Fruit fly (Drosophila melanogaster) whole organism, prepupa: ENCODE data around the gene Hr38.
A peak's percentile ranks its signal among the peaks of the same experiment; 100 is the strongest.

Experiments used
- Blimp-1 ChIP-seq: fragments of 200-800 bp; sonication (Bioruptor generic); optimal IDR thresholded peaks from 3 replicates; lab custom pipeline; 2017; ENCODE audit warnings: missing biosample characterization, missing genetic modification characterization, mild to moderate bottlenecking, moderate library complexity, missing genetic modification reagents
- CG11762 ChIP-seq: fragments of 200-800 bp; sonication (Bioruptor generic); optimal IDR thresholded peaks from 3 replicates; lab custom pipeline; 2016; ENCODE audit warnings: missing biosample characterization, missing genetic modification characterization; ENCODE audit not compliant: insufficient read depth
- CG11902 ChIP-seq: fragments of 200-800 bp; sonication (Bioruptor generic); optimal IDR thresholded peaks from 3 replicates; lab custom pipeline; 2016; ENCODE audit warnings: missing biosample characterization, missing genetic modification characterization
- CG15336 ChIP-seq: fragments of 200-800 bp; sonication (Bioruptor generic); IDR thresholded peaks from 2 replicates; pipeline ENCODE4 v1.3.6; 2022; ENCODE audit warnings: missing biosample characterization, missing genetic modification characterization
- CG1621 ChIP-seq: fragments of 200-800 bp; sonication (Bioruptor generic); optimal IDR thresholded peaks from 3 replicates; lab custom pipeline; 2018; ENCODE audit warnings: missing biosample characterization, mild to moderate bottlenecking, missing genetic modification characterization
- CG16779 ChIP-seq: fragments of 200-800 bp; sonication (Bioruptor generic); optimal IDR thresholded peaks from 3 replicates; lab custom pipeline; 2017; ENCODE audit warnings: missing biosample characterization, mild to moderate bottlenecking, missing genetic modification characterization
- CG34406 ChIP-seq: fragments of 200-800 bp; sonication (Bioruptor generic); optimal IDR thresholded peaks from 3 replicates; lab custom pipeline; 2016; ENCODE audit warnings: missing biosample characterization, missing genetic modification characterization
- CG3919 ChIP-seq: fragments of 200-800 bp; sonication (Bioruptor generic); optimal IDR thresholded peaks from 3 replicates; lab custom pipeline; 2016; ENCODE audit warnings: missing biosample characterization, missing genetic modification characterization
- CG4318 ChIP-seq: fragments of 200-800 bp; sonication (Bioruptor generic); optimal IDR thresholded peaks from 3 replicates; lab custom pipeline; 2017; ENCODE audit warnings: missing biosample characterization, mild to moderate bottlenecking, missing genetic modification characterization
- CG6163 ChIP-seq: fragments of 200-800 bp; sonication (Bioruptor generic); IDR thresholded peaks from 3 replicates; pipeline ENCODE4 v1.3.6; 2022; ENCODE audit warnings: missing biosample characterization, missing genetic modification characterization
- CG6276 ChIP-seq: fragments of 200-800 bp; sonication (Bioruptor generic); optimal IDR thresholded peaks from 2 replicates; lab custom pipeline; 2017; ENCODE audit warnings: missing biosample characterization, mild to moderate bottlenecking, missing genetic modification characterization
- CG6792 ChIP-seq: fragments of 200-800 bp; sonication (Bioruptor generic); optimal IDR thresholded peaks from 3 replicates; lab custom pipeline; 2016; ENCODE audit warnings: missing biosample characterization, missing genetic modification characterization
- CG6808 ChIP-seq: fragments of 200-800 bp; sonication (Bioruptor generic); optimal IDR thresholded peaks from 3 replicates; lab custom pipeline; 2017; ENCODE audit warnings: missing biosample characterization, missing genetic modification characterization, mild to moderate bottlenecking, moderate library complexity, missing genetic modification reagents
- CG6854 ChIP-seq: fragments of 200-800 bp; sonication (Bioruptor generic); optimal IDR thresholded peaks from 2 replicates; lab custom pipeline; 2017; ENCODE audit warnings: missing biosample characterization, mild to moderate bottlenecking, missing genetic modification characterization
- CG7368 ChIP-seq: fragments of 200-800 bp; sonication (Bioruptor generic); optimal IDR thresholded peaks from 3 replicates; lab custom pipeline; 2016; ENCODE audit warnings: missing biosample characterization, missing genetic modification characterization
- CG8119 ChIP-seq: fragments of 200-800 bp; sonication (Bioruptor generic); IDR thresholded peaks from 3 replicates; pipeline ENCODE4 v1.3.6; 2022; ENCODE audit warnings: missing biosample characterization, missing genetic modification characterization
- CG8632 ChIP-seq: fragments of 200-800 bp; sonication (Bioruptor generic); optimal IDR thresholded peaks from 3 replicates; lab custom pipeline; 2016; ENCODE audit warnings: missing biosample characterization, missing genetic modification characterization
- CG9139 ChIP-seq: fragments of 200-800 bp; sonication (Bioruptor generic); optimal IDR thresholded peaks from 3 replicates; lab custom pipeline; 2017; ENCODE audit warnings: missing biosample characterization, mild to moderate bottlenecking, missing genetic modification characterization
- Eip75B ChIP-seq: fragments of 200-800 bp; sonication (Bioruptor generic); optimal IDR thresholded peaks from 3 replicates; lab custom pipeline; 2016; ENCODE audit warnings: missing biosample characterization, missing genetic modification characterization
- Eip78C ChIP-seq: fragments of 200-800 bp; sonication (Bioruptor generic); peaks from one replicate; lab custom pipeline; 2016; ENCODE audit warnings: missing biosample characterization, missing genetic modification characterization
- Eip93F ChIP-seq: fragments of 200-800 bp; sonication (Bioruptor generic); optimal IDR thresholded peaks from 2 replicates; lab custom pipeline; 2016; ENCODE audit warnings: missing biosample characterization, mild to moderate bottlenecking, missing genetic modification characterization
- Ets96B ChIP-seq: fragments of 200-800 bp; optimal IDR thresholded peaks from 2 replicates; lab custom pipeline; 2019; ENCODE audit warnings: missing biosample characterization, mild to moderate bottlenecking, missing genetic modification characterization, moderate library complexity
- Gug ChIP-seq: fragments of 200-800 bp; sonication (Bioruptor generic); IDR thresholded peaks from 2 replicates; pipeline ENCODE4 v1.3.6; 2022; ENCODE audit warnings: missing biosample characterization, missing genetic modification characterization
- Hr38 ChIP-seq: sonication (Bioruptor generic); optimal IDR thresholded peaks from 2 replicates; lab custom pipeline; 2016; ENCODE audit warnings: missing biosample characterization, missing genetic modification characterization
- Hr39 ChIP-seq: fragments of 200-800 bp; sonication (Bioruptor generic); optimal IDR thresholded peaks from 2 replicates; lab custom pipeline; 2016; ENCODE audit warnings: missing biosample characterization, missing genetic modification characterization
- Hr4 ChIP-seq: fragments of 200-800 bp; sonication (Bioruptor generic); optimal IDR thresholded peaks from 3 replicates; lab custom pipeline; 2016; ENCODE audit warnings: missing biosample characterization, missing genetic modification characterization
- Lpt ChIP-seq: fragments of 200-800 bp; sonication (Bioruptor generic); optimal IDR thresholded peaks from 3 replicates; lab custom pipeline; 2016; ENCODE audit warnings: missing biosample characterization, missing genetic modification characterization
- Met ChIP-seq: fragments of 200-800 bp; sonication (Bioruptor generic); optimal IDR thresholded peaks from 3 replicates; lab custom pipeline; 2016; ENCODE audit warnings: missing biosample characterization, missing genetic modification characterization
- Smox ChIP-seq: fragments of 200-800 bp; sonication (Bioruptor generic); optimal IDR thresholded peaks from 3 replicates; lab custom pipeline; 2016; ENCODE audit warnings: missing biosample characterization, missing genetic modification characterization
- Sox102F ChIP-seq: fragments of 200-800 bp; sonication (Bioruptor generic); optimal IDR thresholded peaks from 2 replicates; lab custom pipeline; 2016; ENCODE audit warnings: missing biosample characterization, mild to moderate bottlenecking, missing genetic modification characterization
- Sox15 ChIP-seq: fragments of 200-800 bp; sonication (Bioruptor generic); optimal IDR thresholded peaks from 3 replicates; lab custom pipeline; 2016; ENCODE audit warnings: missing biosample characterization, missing genetic modification characterization
- achi ChIP-seq: fragments of 200-800 bp; sonication (Bioruptor generic); optimal IDR thresholded peaks from 3 replicates; lab custom pipeline; 2016; ENCODE audit warnings: missing biosample characterization, missing genetic modification characterization
- acj6 ChIP-seq: fragments of 200-800 bp; sonication (Bioruptor generic); optimal IDR thresholded peaks from 3 replicates; lab custom pipeline; 2016; ENCODE audit warnings: missing biosample characterization, missing genetic modification characterization
- dac ChIP-seq: fragments of 200-800 bp; sonication (Bioruptor generic); optimal IDR thresholded peaks from 2 replicates; lab custom pipeline; 2017; ENCODE audit warnings: missing biosample characterization, mild to moderate bottlenecking, missing genetic modification characterization
- dsx ChIP-seq: fragments of 200-800 bp; optimal IDR thresholded peaks from 3 replicates; lab custom pipeline; 2019; ENCODE audit warnings: missing biosample characterization, mild to moderate bottlenecking, missing genetic modification characterization, moderate library complexity; ENCODE audit not compliant: poor library complexity, severe bottlenecking
- esn ChIP-seq: fragments of 200-800 bp; sonication (Bioruptor generic); optimal IDR thresholded peaks from 2 replicates; lab custom pipeline; 2016; ENCODE audit warnings: missing biosample characterization, mild to moderate bottlenecking, missing genetic modification characterization, moderate library complexity
- fd85E ChIP-seq: fragments of 200-800 bp; sonication (Bioruptor generic); optimal IDR thresholded peaks from 3 replicates; lab custom pipeline; 2016; ENCODE audit warnings: missing biosample characterization, missing genetic modification characterization
- fkh ChIP-seq: fragments of 200-800 bp; sonication (Bioruptor generic); optimal IDR thresholded peaks from 3 replicates; lab custom pipeline; 2017; ENCODE audit warnings: missing biosample characterization, mild to moderate bottlenecking, missing genetic modification characterization, moderate library complexity
- lz ChIP-seq: fragments of 200-800 bp; sonication (Bioruptor generic); optimal IDR thresholded peaks from 3 replicates; lab custom pipeline; 2016; ENCODE audit warnings: missing biosample characterization, missing genetic modification characterization
- net ChIP-seq: fragments of 200-800 bp; sonication (Bioruptor generic); optimal IDR thresholded peaks from 3 replicates; lab custom pipeline; 2016; ENCODE audit warnings: missing biosample characterization, missing genetic modification characterization
- salr ChIP-seq, 2 experiments: fragments of 200-800 bp; sonication (Bioruptor generic); optimal IDR thresholded peaks; 3 replicates each; lab custom pipeline; 2016 to 2018; ENCODE audit warnings: missing biosample characterization in 2 of 2, missing genetic modification characterization in 2 of 2, mild to moderate bottlenecking in 1 of 2
- spab ChIP-seq: fragments of 200-800 bp; sonication (Bioruptor generic); optimal IDR thresholded peaks from 2 replicates; lab custom pipeline; 2017; ENCODE audit warnings: missing biosample characterization, mild to moderate bottlenecking, missing genetic modification characterization, missing genetic modification reagents
- svp ChIP-seq: fragments of 200-800 bp; sonication (Bioruptor generic); peaks from one replicate; lab custom pipeline; 2016; ENCODE audit warnings: missing biosample characterization, missing genetic modification characterization
- vri ChIP-seq: fragments of 200-800 bp; sonication (Bioruptor generic); optimal IDR thresholded peaks from 3 replicates; lab custom pipeline; 2016; ENCODE audit warnings: missing biosample characterization, mild to moderate bottlenecking, missing genetic modification characterization

Gene Hr38

DNA sequence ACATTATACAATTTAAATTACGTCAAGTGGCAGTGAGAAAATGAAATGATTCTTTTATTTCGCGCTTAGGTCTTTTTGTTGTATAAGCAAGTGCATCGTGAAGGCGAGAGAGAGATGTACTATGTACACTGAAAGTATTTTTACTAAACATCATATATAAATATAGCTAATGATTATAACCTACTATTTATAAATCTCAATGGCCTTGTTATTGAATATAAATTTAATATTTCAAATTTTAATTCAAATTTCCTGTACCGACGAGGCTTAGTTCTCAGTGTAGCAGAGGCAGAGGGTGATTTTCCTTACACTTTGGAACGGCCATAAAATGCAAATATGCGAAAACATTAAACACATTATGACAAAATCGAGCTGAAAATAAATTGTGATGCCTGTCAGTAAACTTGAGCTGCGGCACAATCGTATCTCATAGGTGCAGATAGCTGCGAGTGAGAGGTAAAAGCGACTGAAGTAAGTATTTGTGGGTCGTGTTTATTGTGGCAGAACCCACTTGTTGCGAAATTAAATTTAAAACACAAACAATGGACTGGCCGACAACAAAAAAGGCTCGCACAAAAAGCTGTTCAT is 47.7 kb upstream of the Hr38 start (continued):
- TF ChIP-seq Hr38 (GFP tag; lab: Kevin White, UChicago), result no peak
- TF ChIP-seq CG1621, result peak; percentile 40
- TF ChIP-seq Sox102F (GFP tag; lab: Kevin White, UChicago), result peak; percentile 77
- TF ChIP-seq Gug (GFP tag; lab: Robert Waterston, UW), result peak; percentile 84
- TF ChIP-seq Smox (GFP tag; lab: Kevin White, UChicago), result peak; percentile 78
- TF ChIP-seq Eip78C (GFP tag; lab: Kevin White, UChicago), result peak; percentile 95
- peak; percentile 79 for TF ChIP-seq achi (GFP tag; lab: Kevin White, UChicago)
- peak; percentile 85 for TF ChIP-seq acj6 (GFP tag; lab: Kevin White, UChicago)
- TF ChIP-seq Eip75B (GFP tag; lab: Kevin White, UChicago), result peak; percentile 57
- TF ChIP-seq dac, result peak; percentile 0
- TF ChIP-seq spab (GFP tag; lab: Kevin White, UChicago), result peak; percentile 66
- TF ChIP-seq CG11902, result peak; percentile 73
- TF ChIP-seq esn (GFP tag; lab: Kevin White, UChicago), result peak; percentile 86
- TF ChIP-seq CG6276 (GFP tag; lab: Kevin White, UChicago), result peak; percentile 61
- no peak for TF ChIP-seq dsx (GFP tag; lab: Kevin White, UChicago)
- peak; percentile 69 for TF ChIP-seq CG16779 (tag; lab: Kevin White, UChicago)
- TF ChIP-seq CG8119 (GFP tag; lab: Robert Waterston, UW), result peak; percentile 79
- peak; percentile 78 for TF ChIP-seq CG6792

DNA sequence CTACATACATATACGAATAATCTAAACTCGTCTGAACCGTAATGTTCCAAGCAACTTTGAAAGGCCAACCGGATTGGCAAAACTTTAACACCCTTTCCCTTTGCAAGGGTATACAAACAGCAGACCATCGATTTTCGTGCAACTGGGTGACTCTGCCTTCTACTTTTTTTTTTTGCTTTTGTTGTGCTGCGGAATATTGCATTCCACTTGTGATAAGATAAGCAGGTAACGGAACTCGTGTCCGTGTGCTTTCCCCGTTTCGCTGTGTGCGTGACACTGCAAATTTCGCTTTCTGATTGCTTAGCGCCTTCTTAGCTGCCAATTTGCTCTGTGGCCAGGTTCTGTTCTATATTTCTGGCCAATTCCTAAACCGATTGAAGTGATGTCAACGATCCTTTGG is 46.6 kb upstream of the Hr38 start:
- TF ChIP-seq dac (no peak), Eip93F (peak; percentile 17), vri (GFP tag; lab: Kevin White, UChicago) (peak; percentile 65), Ets96B (no peak), Hr4 (GFP tag; lab: Kevin White, UChicago) (no peak), svp (peak; percentile 64), CG8119 (GFP tag; lab: Robert Waterston, UW) (no peak)

DNA sequence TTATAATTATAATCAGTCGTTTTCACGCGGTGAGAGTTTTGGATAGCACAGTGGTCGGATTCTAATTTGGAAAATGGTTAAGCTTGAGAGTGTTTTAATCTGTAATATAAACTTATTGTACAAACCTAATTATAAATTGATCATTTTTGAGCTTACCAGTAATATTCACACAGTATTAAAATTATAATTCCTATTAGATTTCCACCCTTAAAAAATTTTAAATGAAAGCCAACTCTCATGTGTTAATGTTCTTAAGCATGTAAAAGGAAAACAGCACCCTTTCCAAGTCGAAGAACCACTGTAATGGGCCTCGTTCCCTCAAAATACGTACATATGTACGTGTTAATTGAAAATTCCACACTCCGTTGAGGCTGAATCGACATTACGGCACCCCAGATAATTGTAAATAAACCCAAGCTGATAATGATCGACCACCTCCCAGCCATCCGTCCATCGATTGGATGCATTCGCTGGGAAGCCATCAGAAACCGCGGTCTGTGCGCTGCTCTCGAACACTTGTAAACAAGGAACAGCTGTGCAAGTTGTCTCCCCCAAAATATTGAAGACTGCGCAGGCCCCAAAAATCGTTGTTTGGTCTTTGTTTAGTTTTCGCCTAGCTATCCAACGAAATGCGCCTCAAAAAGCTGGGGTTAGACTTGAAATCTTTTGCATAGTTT is 45.6 kb upstream of the Hr38 start:
- TF ChIP-seq CG6276 (GFP tag; lab: Kevin White, UChicago) (peak; percentile 17), Eip78C (GFP tag; lab: Kevin White, UChicago) (peak; percentile 80), CG6163 (GFP tag; lab: Robert Waterston, UW) (0 out of 3 replicates have a peak, but pooled peaks have one; percentile 20), lz (GFP tag; lab: Kevin White, UChicago) (peak; percentile 67), salr (GFP tag; optimal IDR thresholded peaks at IDR 0.05; lab: Kevin White, UChicago) (no peak), CG34406 (GFP tag; lab: Kevin White, UChicago) (peak; percentile 57), esn (GFP tag; lab: Kevin White, UChicago) (peak; percentile 78), spab (GFP tag; lab: Kevin White, UChicago) (no peak), CG15336 (peak; percentile 32; the same call in 1 of the 2 replicates), CG8632 (no peak), CG11902 (peak; percentile 44), CG1621 (no peak), Met (GFP tag; lab: Kevin White, UChicago) (peak; percentile 76), Eip75B (GFP tag; lab: Kevin White, UChicago) (peak; percentile 48), CG8119 (GFP tag; lab: Robert Waterston, UW) (peak; percentile 15; the same call in 1 of the 3 replicates), Sox15 (GFP tag; lab: Kevin White, UChicago) (peak; percentile 29), CG11762 (no peak), CG7368 (GFP tag; lab: Kevin White, UChicago) (no peak), CG9139 (no peak), Lpt (GFP tag; lab: Kevin White, UChicago) (no peak), Hr4 (GFP tag; lab: Kevin White, UChicago) (peak; percentile 17), CG6792 (peak; percentile 58), Blimp-1 (GFP tag; lab: Kevin White, UChicago) (peak; percentile 39), CG6854 (GFP tag; lab: Kevin White, UChicago) (no peak), CG3919 (GFP tag; lab: Kevin White, UChicago) (peak; percentile 52), dac (no peak), CG4318 (peak; percentile 7), fd85E (GFP tag; lab: Kevin White, UChicago) (no peak), Eip93F (peak; percentile 26), achi (GFP tag; lab: Kevin White, UChicago) (peak; percentile 57), net (no peak), dsx (GFP tag; lab: Kevin White, UChicago) (no peak), CG6808 (GFP tag; lab: Kevin White, UChicago) (no peak), fkh (peak; percentile 43), Hr39 (GFP tag; lab: Kevin White, UChicago) (peak; percentile 73)
